Fruit fly (Drosophila melanogaster) whole organism, embryonic: ENCODE measurements around the gene CG11858.

ENCODE experiments used
- Adf1 ChIP-seq: fragments of 200-800 bp; sonication (Bioruptor generic); IDR thresholded peaks from 2 replicates; pipeline ENCODE4 v1.3.6; 2022; ENCODE audit warnings: missing biosample characterization, missing genetic modification characterization
- Atf-2 ChIP-seq: fragments of 200-800 bp; sonication (Bioruptor generic); optimal IDR thresholded peaks from 2 replicates; lab custom pipeline; 2016; ENCODE audit warnings: missing biosample characterization, missing genetic modification characterization
- CG10147 ChIP-seq: fragments of 200-800 bp; sonication (Bioruptor generic); optimal IDR thresholded peaks from 2 replicates; lab custom pipeline; 2019; ENCODE audit warnings: missing biosample characterization, mild to moderate bottlenecking, missing genetic modification characterization, moderate library complexity
- CG12299 ChIP-seq: fragments of 200-800 bp; sonication (Bioruptor generic); optimal IDR thresholded peaks from 2 replicates; lab custom pipeline; 2018; ENCODE audit warnings: missing biosample characterization, mild to moderate bottlenecking, missing genetic modification characterization
- CG1233 ChIP-seq: fragments of 200-800 bp; sonication (Bioruptor generic); optimal IDR thresholded peaks from 4 replicates; lab custom pipeline; 2018; ENCODE audit warnings: missing biosample characterization, mild to moderate bottlenecking, missing genetic modification characterization
- CG13287 ChIP-seq: fragments of 200-800 bp; sonication (Bioruptor generic); IDR thresholded peaks from 2 replicates; pipeline ENCODE4 v1.3.6; 2022; ENCODE audit warnings: missing biosample characterization, missing genetic modification characterization; ENCODE audit not compliant: partially characterized antibody
- CG13424 ChIP-seq: fragments of 200-800 bp; sonication (Bioruptor generic); optimal IDR thresholded peaks from 2 replicates; lab custom pipeline; 2019; ENCODE audit warnings: missing biosample characterization, mild to moderate bottlenecking, missing genetic modification characterization, moderate library complexity
- CG13624 ChIP-seq: fragments of 200-800 bp; sonication (Bioruptor generic); optimal IDR thresholded peaks from 2 replicates; lab custom pipeline; 2016; ENCODE audit warnings: missing biosample characterization, missing genetic modification characterization
- CG14441 ChIP-seq: fragments of 200-800 bp; sonication (Bioruptor generic); IDR thresholded peaks from 2 replicates; pipeline ENCODE4 v1.3.6; 2022; ENCODE audit warnings: missing biosample characterization, missing genetic modification characterization
- CG14710 ChIP-seq: fragments of 200-800 bp; sonication (Bioruptor generic); optimal IDR thresholded peaks from 3 replicates; lab custom pipeline; 2019; ENCODE audit warnings: missing biosample characterization, mild to moderate bottlenecking, missing genetic modification characterization, moderate library complexity
- CG15514 ChIP-seq: fragments of 200-800 bp; sonication (Bioruptor generic); optimal IDR thresholded peaks from 3 replicates; lab custom pipeline; 2017; ENCODE audit warnings: missing biosample characterization, missing genetic modification characterization, mild to moderate bottlenecking, moderate library complexity, missing genetic modification reagents
- CG18476 ChIP-seq: fragments of 200-800 bp; sonication (Bioruptor generic); optimal IDR thresholded peaks from 2 replicates; lab custom pipeline; 2016; ENCODE audit warnings: missing biosample characterization, mild to moderate bottlenecking, missing genetic modification characterization
- CG42726 ChIP-seq: fragments of 200-800 bp; sonication (Bioruptor generic); IDR thresholded peaks from 2 replicates; pipeline ENCODE4 v1.3.6; 2022; ENCODE audit warnings: missing biosample characterization, missing genetic modification characterization; ENCODE audit not compliant: partially characterized antibody
- CG4424 ChIP-seq: fragments of 200-800 bp; sonication (Bioruptor generic); optimal IDR thresholded peaks from 3 replicates; lab custom pipeline; 2016; ENCODE audit warnings: missing biosample characterization, missing genetic modification characterization
- CG5953 ChIP-seq: fragments of 200-800 bp; sonication (Bioruptor generic); IDR thresholded peaks from 2 replicates; pipeline ENCODE4 v1.3.6; 2022; ENCODE audit warnings: missing biosample characterization, missing genetic modification characterization
- CG6175 ChIP-seq: fragments of 200-800 bp; sonication (Bioruptor generic); IDR thresholded peaks from 3 replicates; pipeline ENCODE4 v1.3.6; 2022; ENCODE audit warnings: missing biosample characterization, missing genetic modification characterization
- CG7556 ChIP-seq: fragments of 200-800 bp; sonication (Bioruptor generic); optimal IDR thresholded peaks from 2 replicates; lab custom pipeline; 2017; ENCODE audit warnings: missing biosample characterization, mild to moderate bottlenecking, missing genetic modification characterization
- CG7928 ChIP-seq: fragments of 200-800 bp; sonication (Bioruptor generic); optimal IDR thresholded peaks from 2 replicates; lab custom pipeline; 2017; ENCODE audit warnings: missing biosample characterization, mild to moderate bottlenecking, missing genetic modification characterization
- CG9215 ChIP-seq: fragments of 200-800 bp; sonication (Bioruptor generic); IDR thresholded peaks from 2 replicates; pipeline ENCODE4 v1.3.6; 2022; ENCODE audit warnings: missing biosample characterization, missing genetic modification characterization
- CG9932 ChIP-seq: fragments of 200-800 bp; sonication (Bioruptor generic); IDR thresholded peaks from 2 replicates; pipeline ENCODE4 v1.3.6; 2022; ENCODE audit warnings: missing biosample characterization, missing genetic modification characterization
- Dip3 ChIP-seq: fragments of 200-800 bp; sonication (Bioruptor generic); optimal IDR thresholded peaks from 3 replicates; lab custom pipeline; 2016; ENCODE audit warnings: missing biosample characterization, missing genetic modification characterization
- Doc2 ChIP-seq: fragments of 200-800 bp; sonication (Bioruptor generic); IDR thresholded peaks from 2 replicates; pipeline ENCODE4 v1.3.6; 2022; ENCODE audit warnings: missing biosample characterization, missing genetic modification characterization
- E2f2 ChIP-seq: fragments of 200-800 bp; sonication (Bioruptor generic); IDR thresholded peaks from 2 replicates; pipeline ENCODE4 v1.3.6; 2022; ENCODE audit warnings: missing biosample characterization, missing genetic modification characterization
- Fer3 ChIP-seq: fragments of 200-800 bp; sonication (Bioruptor generic); optimal IDR thresholded peaks from 2 replicates; lab custom pipeline; 2018; ENCODE audit warnings: missing biosample characterization, mild to moderate bottlenecking, missing genetic modification characterization, moderate library complexity
- MTF-1 ChIP-seq: fragments of 200-800 bp; sonication (Bioruptor generic); optimal IDR thresholded peaks from 2 replicates; lab custom pipeline; 2018; ENCODE audit warnings: missing biosample characterization, mild to moderate bottlenecking, missing genetic modification characterization, borderline replicate concordance
- Max ChIP-seq: fragments of 200-800 bp; sonication (Bioruptor generic); optimal IDR thresholded peaks from 2 replicates; lab custom pipeline; 2016; ENCODE audit warnings: missing biosample characterization, mild to moderate bottlenecking, missing genetic modification characterization
- Meics ChIP-seq: fragments of 200-800 bp; sonication (Bioruptor generic); optimal IDR thresholded peaks from 2 replicates; lab custom pipeline; 2017; ENCODE audit warnings: missing biosample characterization, mild to moderate bottlenecking, missing genetic modification characterization
- Opbp ChIP-seq: fragments of 200-800 bp; sonication (Bioruptor generic); IDR thresholded peaks from 3 replicates; pipeline ENCODE4 v1.3.6; 2022; ENCODE audit warnings: missing biosample characterization, missing genetic modification characterization; ENCODE audit not compliant: partially characterized antibody
- Poxn ChIP-seq: fragments of 200-800 bp; sonication (Bioruptor generic); IDR thresholded peaks from 2 replicates; pipeline ENCODE4 v1.3.6; 2022; ENCODE audit warnings: missing biosample characterization, missing genetic modification characterization
- Sry-β ChIP-seq: fragments of 200-800 bp; sonication (Bioruptor generic); optimal IDR thresholded peaks from 2 replicates; lab custom pipeline; 2018; ENCODE audit warnings: missing biosample characterization, mild to moderate bottlenecking, missing genetic modification characterization, moderate library complexity
- YL-1 ChIP-seq: fragments of 200-800 bp; sonication (Bioruptor generic); optimal IDR thresholded peaks from 3 replicates; lab custom pipeline; 2017; ENCODE audit warnings: missing biosample characterization, mild to moderate bottlenecking, missing genetic modification characterization
- amos ChIP-seq: fragments of 200-800 bp; sonication (Bioruptor generic); IDR thresholded peaks from 2 replicates; pipeline ENCODE4 v1.3.6; 2022; ENCODE audit warnings: missing biosample characterization, missing genetic modification characterization; ENCODE audit not compliant: partially characterized antibody
- ap ChIP-seq: fragments of 200-800 bp; sonication (Bioruptor generic); IDR thresholded peaks from 2 replicates; pipeline ENCODE4 v1.3.6; 2022; ENCODE audit warnings: missing biosample characterization, missing genetic modification characterization
- chm ChIP-seq: fragments of 200-800 bp; sonication (Bioruptor generic); IDR thresholded peaks from 2 replicates; pipeline ENCODE4 v1.3.6; 2022; ENCODE audit warnings: missing biosample characterization, missing genetic modification characterization
- dan ChIP-seq: fragments of 200-800 bp; sonication (Bioruptor generic); IDR thresholded peaks from 2 replicates; pipeline ENCODE4 v1.3.6; 2022; ENCODE audit warnings: missing biosample characterization, missing genetic modification characterization
- dmrt11E ChIP-seq: fragments of 200-800 bp; sonication (Bioruptor generic); optimal IDR thresholded peaks from 3 replicates; lab custom pipeline; 2018; ENCODE audit warnings: missing biosample characterization, mild to moderate bottlenecking, missing genetic modification characterization, moderate library complexity
- en ChIP-seq: fragments of 200-800 bp; sonication (Bioruptor generic); optimal IDR thresholded peaks from 2 replicates; lab custom pipeline; 2016; ENCODE audit warnings: missing biosample characterization, missing genetic modification characterization
- esg ChIP-seq: fragments of 200-800 bp; sonication (Bioruptor generic); conservative IDR thresholded peaks from 2 replicates; pipeline ENCODE4 v1.3.6; 2022; ENCODE audit warnings: missing biosample characterization, missing genetic modification characterization
- gcm2 ChIP-seq: fragments of 200-800 bp; sonication (Bioruptor generic); optimal IDR thresholded peaks from 2 replicates; lab custom pipeline; 2016; ENCODE audit warnings: missing biosample characterization, missing genetic modification characterization
- hth ChIP-seq: fragments of >200 bp; optimal IDR thresholded peaks from 2 replicates; lab custom pipeline; 2017; ENCODE audit warnings: inconsistent platforms
- jing ChIP-seq: fragments of 200-800 bp; sonication (Bioruptor generic); optimal IDR thresholded peaks from 2 replicates; lab custom pipeline; 2018; ENCODE audit warnings: missing biosample characterization, mild to moderate bottlenecking, missing genetic modification characterization
- lola ChIP-seq, 3 experiments: fragments of >200 bp in 2 of 3; fragments of 200-800 bp in 1 of 3; sonication (Bioruptor generic) in 1 of 3; optimal IDR thresholded peaks; 2 replicates each; lab custom pipeline; 2017 to 2019; ENCODE audit warnings: missing biosample characterization in 3 of 3, missing genetic modification characterization in 3 of 3, mild to moderate bottlenecking in 1 of 3, moderate library complexity in 1 of 3
- nom ChIP-seq: fragments of 200-800 bp; sonication (Bioruptor generic); optimal IDR thresholded peaks from 2 replicates; lab custom pipeline; 2017; ENCODE audit warnings: missing biosample characterization, missing genetic modification characterization, mild to moderate bottlenecking, moderate library complexity, missing genetic modification reagents
- oc ChIP-seq: fragments of 200-800 bp; sonication (Bioruptor generic); optimal IDR thresholded peaks from 2 replicates; lab custom pipeline; 2018; ENCODE audit warnings: missing biosample characterization, mild to moderate bottlenecking, missing genetic modification characterization, moderate library complexity
- pum ChIP-seq: fragments of 200-800 bp; sonication (Bioruptor generic); optimal IDR thresholded peaks from 2 replicates; lab custom pipeline; 2016; ENCODE audit warnings: missing biosample characterization, missing genetic modification characterization
- run ChIP-seq: fragments of 200-800 bp; sonication (Bioruptor generic); optimal IDR thresholded peaks from 3 replicates; lab custom pipeline; 2018; ENCODE audit warnings: missing biosample characterization, mild to moderate bottlenecking, missing genetic modification characterization
- scrt ChIP-seq: fragments of 200-800 bp; sonication (Bioruptor generic); optimal IDR thresholded peaks from 2 replicates; lab custom pipeline; 2018; ENCODE audit warnings: missing biosample characterization, mild to moderate bottlenecking, missing genetic modification characterization, moderate library complexity
- sim ChIP-seq: fragments of 200-800 bp; sonication (Bioruptor generic); IDR thresholded peaks from 2 replicates; pipeline ENCODE4 v1.3.6; 2022; ENCODE audit warnings: missing biosample characterization, missing genetic modification characterization
- vfl ChIP-seq: fragments of 200-800 bp; sonication (Bioruptor generic); optimal IDR thresholded peaks from 2 replicates; lab custom pipeline; 2016; ENCODE audit warnings: missing biosample characterization, missing genetic modification characterization
- zen2 ChIP-seq: fragments of 200-800 bp; sonication (Bioruptor generic); IDR thresholded peaks from 3 replicates; pipeline ENCODE4 v1.3.6; 2022; ENCODE audit warnings: missing biosample characterization, missing genetic modification characterization; ENCODE audit not compliant: partially characterized antibody

The CG11858 gene

dm6 chr3R:25247379-25247869, 15.1 kb upstream of the CG11858 start, which contains the start of the genes RpS27 and Nup37 (continued):
- peak; percentile 96 for TF ChIP-seq CG5953
- peak; percentile 93 for TF ChIP-seq CG18476
- TF ChIP-seq E2f2 (GFP tag; lab: Robert Waterston, UW), result peak; percentile 85
- TF ChIP-seq Adf1 (GFP tag; lab: Robert Waterston, UW), result peak; percentile 79
- TF ChIP-seq Doc2 (GFP tag; lab: Robert Waterston, UW), result peak; percentile 94
- peak; percentile 88 for TF ChIP-seq CG13424 (tag; lab: Kevin White, UChicago)
- peak; percentile 98 for TF ChIP-seq gcm2 (GFP tag; lab: Kevin White, UChicago)
- TF ChIP-seq jing (GFP tag; lab: Kevin White, UChicago), result peak; percentile 94
- peak; percentile 91 for TF ChIP-seq CG9215 (GFP tag; lab: Robert Waterston, UW)
- peak; percentile 98 for TF ChIP-seq CG4424 (GFP tag; lab: Kevin White, UChicago)
- peak; percentile 97 for TF ChIP-seq CG14710
- peak; percentile 99 for TF ChIP-seq CG13624 (GFP tag; lab: Kevin White, UChicago)
- peak; percentile 98 for TF ChIP-seq CG6175 (GFP tag; lab: Robert Waterston, UW)
- TF ChIP-seq Atf-2 (GFP tag; lab: Kevin White, UChicago), result peak; percentile 97
- peak; percentile 98 for TF ChIP-seq vfl
- peak; percentile 84 for TF ChIP-seq Poxn (GFP tag; lab: Robert Waterston, UW)
- TF ChIP-seq CG42726 (GFP tag; lab: Robert Waterston, UW), result no peak
- TF ChIP-seq chm (GFP tag; lab: Robert Waterston, UW), result peak; percentile 99
- peak; percentile 98 for TF ChIP-seq Fer3 (tag; lab: Kevin White, UChicago)
- peak; percentile 98 for TF ChIP-seq Dip3 (GFP tag; lab: Kevin White, UChicago)
- TF ChIP-seq CG12299, result peak; percentile 93
- peak; percentile 99 for TF ChIP-seq Meics (GFP tag; lab: Kevin White, UChicago)
- peak; percentile 84 for TF ChIP-seq esg (GFP tag; lab: Robert Waterston, UW)
- peak; percentile 99 for TF ChIP-seq MTF-1 (GFP tag; lab: Kevin White, UChicago)
- peak; percentile 80 for TF ChIP-seq Sry-β (GFP tag; lab: Kevin White, UChicago)
- peak; percentile 98 for TF ChIP-seq Max (GFP tag; lab: Kevin White, UChicago)
- no peak for TF ChIP-seq hth
- peak; percentile 93 for TF ChIP-seq CG7556
- peak; percentile 97 for TF ChIP-seq pum (GFP tag; lab: Kevin White, UChicago)
- peak; percentile 98 for TF ChIP-seq en
- TF ChIP-seq zen2 (GFP tag; lab: Robert Waterston, UW), result no peak
- TF ChIP-seq amos (GFP tag; lab: Robert Waterston, UW), result peak; percentile 41; the same call in 1 of the 2 replicates
- peak; percentile 96 for TF ChIP-seq scrt (GFP tag; lab: Kevin White, UChicago)
- peak; percentile 94 for TF ChIP-seq dmrt11E (tag; lab: Kevin White, UChicago)
- peak; percentile 100 for TF ChIP-seq YL-1
- peak in 1 of 3 experiments; percentile 83 for TF ChIP-seq lola (GFP tag; optimal IDR thresholded peaks at IDR 0.05; lab: Kevin White, UChicago)
- peak; percentile 95 for TF ChIP-seq nom
- no peak; the same call in 1 of the 2 replicates for TF ChIP-seq dan
- TF ChIP-seq CG9932 (GFP tag; lab: Robert Waterston, UW), result peak; percentile 98
- peak; percentile 89 for TF ChIP-seq sim
- TF ChIP-seq run (tag; lab: Kevin White, UChicago), result peak; percentile 90
- TF ChIP-seq Opbp (GFP tag; lab: Robert Waterston, UW), result peak; percentile 100
- TF ChIP-seq oc (tag; lab: Kevin White, UChicago), result peak; percentile 92
- peak; percentile 96 for TF ChIP-seq CG15514 (GFP tag; lab: Kevin White, UChicago)
- peak; percentile 82 for TF ChIP-seq CG7928 (GFP tag; lab: Kevin White, UChicago)
- peak; percentile 99 for TF ChIP-seq CG1233
- peak; percentile 95 for TF ChIP-seq CG14441 (GFP tag; lab: Robert Waterston, UW)
- TF ChIP-seq CG13287 (GFP tag; lab: Robert Waterston, UW), result peak; percentile 14; the same call in 1 of the 2 replicates
- TF ChIP-seq CG10147 (GFP tag; lab: Kevin White, UChicago), result peak; percentile 95
- TF ChIP-seq ap (GFP tag; lab: Robert Waterston, UW), result peak; percentile 95
